Fruit fly (Drosophila melanogaster) S2 (cell line): Measurements from ENCODE around the gene CG7460.

Source experiments
- CG8478 ChIP-seq: fragments of >200 bp; optimal IDR thresholded peaks from 2 replicates; lab custom pipeline; 2018
- CTCF ChIP-seq, 2 experiments: fragments of >200 bp; optimal IDR thresholded peaks; 2 replicates each; lab custom pipeline; 2018

Gene CG7460

DNA sequence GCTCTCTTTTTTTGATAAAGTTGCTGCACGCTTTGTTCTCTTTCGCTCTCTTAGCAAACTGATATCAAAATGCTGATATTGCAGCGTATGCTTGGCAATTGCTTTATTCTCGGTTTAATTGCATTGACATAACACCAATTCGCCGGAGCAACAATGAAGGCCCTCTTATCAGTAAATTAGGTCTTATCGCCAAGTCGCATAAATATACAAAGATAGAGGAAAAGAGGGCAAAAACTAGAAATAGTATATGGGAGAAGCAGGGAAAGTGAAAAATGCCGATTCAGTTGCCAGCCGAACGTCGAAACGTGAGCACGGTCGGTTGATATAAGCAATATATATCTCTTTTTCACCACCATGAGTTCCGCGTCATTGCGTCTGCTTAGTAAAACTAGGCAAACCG is at the start of gene CG7460:
TSS of gene CG7460 (plus strand) at position 70 of the 400 bp plus-strand sequence.
- TF ChIP-seq CG8478 (lab: Kevin White, UChicago) (no peak), CTCF (optimal IDR thresholded peaks at IDR 0.05; lab: Kevin White, UChicago) (no peak)

DNA sequence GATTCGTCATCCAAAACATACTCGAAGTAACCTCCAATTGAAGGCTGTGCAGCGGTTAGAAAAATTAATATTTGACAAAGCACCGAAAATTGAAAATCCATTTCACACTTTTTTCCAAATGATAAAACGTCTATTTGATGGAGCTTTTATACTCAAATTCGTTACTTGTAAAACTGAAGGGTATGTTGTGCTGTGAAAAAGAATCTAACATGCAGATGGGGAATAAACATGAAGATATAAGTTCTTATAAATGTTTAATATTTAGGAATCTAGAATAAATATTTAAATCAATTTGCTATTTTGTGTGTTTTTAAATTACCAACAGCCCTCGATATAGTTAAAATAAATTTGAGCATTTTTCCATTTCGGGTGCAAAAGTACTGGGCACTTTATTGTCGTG is 20.6 kb upstream of the CG7460 start, which contains the start of gene CheB74a:
TSS of gene CheB74a (minus strand) at position 101 of the 400 bp plus-strand sequence.
- TF ChIP-seq CTCF (optimal IDR thresholded peaks at IDR 0.05; lab: Kevin White, UChicago) (no peak), CG8478 (lab: Kevin White, UChicago) (no peak)

DNA sequence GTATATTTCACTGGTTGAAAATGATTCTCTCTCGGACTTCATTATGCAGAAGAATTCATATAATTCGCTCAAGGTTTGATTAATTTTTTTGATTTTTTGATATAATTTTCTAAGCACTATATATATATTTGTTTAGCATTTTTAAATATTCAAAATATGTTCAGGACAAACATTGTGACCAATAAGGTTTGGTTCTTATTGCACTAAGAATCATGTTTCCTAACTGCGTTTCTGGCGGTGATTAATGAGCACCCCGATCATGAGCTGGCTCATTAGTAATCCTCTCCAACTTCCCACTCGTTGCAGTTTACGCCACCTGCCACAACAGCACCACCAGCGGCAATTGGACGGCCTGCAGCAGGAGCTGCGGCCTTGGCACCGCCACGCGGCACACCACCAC is 11.1 kb upstream of the CG7460 start, which contains the start of gene CG6052:
TSS of gene CG6052 (minus strand) at position 101 of the 400 bp plus-strand sequence.
- TF ChIP-seq CG8478 (lab: Kevin White, UChicago) = no peak
- TF ChIP-seq CTCF (optimal IDR thresholded peaks at IDR 0.05; lab: Kevin White, UChicago) = no peak

DNA sequence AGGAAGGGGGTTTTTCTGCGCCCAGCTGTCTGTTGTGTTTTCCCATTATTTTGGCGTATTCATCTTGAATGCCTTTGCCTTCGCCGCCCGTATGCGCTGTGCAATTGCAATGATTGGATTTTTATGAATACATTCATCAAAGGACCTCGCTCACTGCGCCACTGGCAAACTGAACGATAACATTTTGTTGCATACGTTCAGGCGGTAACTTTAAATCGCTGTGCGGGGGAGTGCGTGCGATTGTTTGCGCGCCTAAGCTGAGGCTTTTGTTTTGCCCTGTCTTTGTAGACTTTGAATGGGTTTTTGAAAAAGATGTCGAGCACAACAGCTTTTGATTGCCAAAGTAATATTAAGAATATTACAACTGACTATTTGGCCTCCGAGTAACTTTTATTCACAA is 713 bp upstream of the CG7460 start:
- TF ChIP-seq CG8478 (lab: Kevin White, UChicago) (no peak), CTCF (optimal IDR thresholded peaks at IDR 0.05; lab: Kevin White, UChicago) (peak; percentile 13 to 14)

DNA sequence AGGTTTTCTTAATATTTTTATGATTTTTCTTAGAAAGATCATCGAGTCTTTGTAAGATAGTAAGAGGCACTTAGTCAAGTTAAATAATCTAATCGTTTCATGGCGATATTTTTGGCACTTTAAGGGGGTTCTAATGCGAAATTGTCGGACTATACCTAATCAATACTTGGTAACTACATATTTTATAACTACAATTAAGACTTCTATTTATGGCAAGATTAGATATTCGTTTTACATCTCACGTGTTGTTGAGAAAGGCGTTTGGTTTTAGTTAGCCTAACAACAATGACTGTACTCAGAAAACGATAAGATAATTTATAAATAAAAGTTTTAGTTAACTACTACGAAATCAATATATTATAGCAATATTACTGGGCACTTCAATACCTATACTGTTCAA is 2.2 kb downstream of the CG7460 start:
- TF ChIP-seq CTCF (optimal IDR thresholded peaks at IDR 0.05; lab: Kevin White, UChicago) = no peak
- no peak for TF ChIP-seq CG8478 (lab: Kevin White, UChicago)

DNA sequence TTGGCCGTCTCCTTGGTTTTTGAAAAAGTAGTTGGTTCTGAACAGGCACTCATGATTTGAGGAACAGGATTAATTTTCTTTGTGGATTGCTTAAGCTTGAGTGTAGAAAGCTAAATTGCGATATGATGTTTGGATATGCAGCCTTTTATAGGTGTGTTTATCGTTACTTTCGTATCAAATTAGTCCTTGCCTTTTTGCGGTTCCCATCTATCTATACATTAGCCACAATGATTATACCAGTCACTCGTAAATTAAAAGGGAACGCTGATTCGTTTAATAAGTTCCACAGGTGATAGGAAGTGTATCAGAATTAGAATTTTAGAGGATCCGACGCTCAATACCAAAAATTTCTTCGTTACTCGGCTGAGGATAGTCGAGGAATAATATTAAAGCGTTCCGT is 6.4 kb downstream of the CG7460 start, which contains the start of gene CG6034:
TSS of gene CG6034 (minus strand) at position 101 of the 400 bp plus-strand sequence.
- no peak for TF ChIP-seq CTCF (optimal IDR thresholded peaks at IDR 0.05; lab: Kevin White, UChicago)
- TF ChIP-seq CG8478 (lab: Kevin White, UChicago) = no peak

DNA sequence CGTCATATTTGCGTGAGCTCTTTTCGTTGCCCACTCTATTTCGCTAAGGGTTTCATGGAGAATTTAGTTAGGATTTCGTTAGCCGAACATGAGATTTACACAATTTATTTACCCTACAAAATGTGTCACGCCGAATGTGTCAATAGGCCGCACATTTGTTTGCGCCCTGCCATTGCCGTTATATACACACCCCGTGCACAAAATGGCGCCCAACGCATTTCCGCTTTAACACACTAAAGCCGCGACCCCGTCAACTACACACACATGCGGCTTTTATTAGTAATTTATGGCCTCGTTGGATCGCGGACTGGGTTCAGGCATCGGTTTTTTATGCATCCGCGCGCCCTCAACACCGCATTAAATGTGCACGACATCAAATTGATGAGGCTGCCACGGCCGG is 10.1 kb downstream of the CG7460 start, which contains the start of gene Adgf-B:
TSS of gene Adgf-B (minus strand) at position 101 of the 400 bp plus-strand sequence.
- TF ChIP-seq CTCF (optimal IDR thresholded peaks at IDR 0.05; lab: Kevin White, UChicago) = no peak
- no peak for TF ChIP-seq CG8478 (lab: Kevin White, UChicago)

DNA sequence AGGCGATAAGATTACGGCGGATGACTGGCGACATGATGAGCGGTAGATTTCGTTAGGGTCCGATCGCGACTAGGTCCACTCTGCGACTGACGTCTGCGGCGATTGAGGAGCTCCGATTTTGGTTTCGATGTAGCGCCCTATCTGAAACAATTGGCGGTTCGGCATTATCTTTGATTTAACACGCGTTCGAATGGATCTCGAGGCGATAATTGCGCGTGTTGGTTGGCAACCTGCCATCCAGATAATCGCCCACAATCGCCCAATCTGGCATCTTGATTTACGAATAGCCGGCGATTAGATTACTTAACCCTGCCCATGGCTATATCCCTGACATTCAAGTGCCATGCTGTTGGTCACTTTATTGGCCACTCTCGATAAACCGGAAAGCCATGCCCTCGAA is 13.9 kb downstream of the CG7460 start:
- TF ChIP-seq CTCF (optimal IDR thresholded peaks at IDR 0.05; lab: Kevin White, UChicago) (no peak), CG8478 (lab: Kevin White, UChicago) (no peak)

DNA sequence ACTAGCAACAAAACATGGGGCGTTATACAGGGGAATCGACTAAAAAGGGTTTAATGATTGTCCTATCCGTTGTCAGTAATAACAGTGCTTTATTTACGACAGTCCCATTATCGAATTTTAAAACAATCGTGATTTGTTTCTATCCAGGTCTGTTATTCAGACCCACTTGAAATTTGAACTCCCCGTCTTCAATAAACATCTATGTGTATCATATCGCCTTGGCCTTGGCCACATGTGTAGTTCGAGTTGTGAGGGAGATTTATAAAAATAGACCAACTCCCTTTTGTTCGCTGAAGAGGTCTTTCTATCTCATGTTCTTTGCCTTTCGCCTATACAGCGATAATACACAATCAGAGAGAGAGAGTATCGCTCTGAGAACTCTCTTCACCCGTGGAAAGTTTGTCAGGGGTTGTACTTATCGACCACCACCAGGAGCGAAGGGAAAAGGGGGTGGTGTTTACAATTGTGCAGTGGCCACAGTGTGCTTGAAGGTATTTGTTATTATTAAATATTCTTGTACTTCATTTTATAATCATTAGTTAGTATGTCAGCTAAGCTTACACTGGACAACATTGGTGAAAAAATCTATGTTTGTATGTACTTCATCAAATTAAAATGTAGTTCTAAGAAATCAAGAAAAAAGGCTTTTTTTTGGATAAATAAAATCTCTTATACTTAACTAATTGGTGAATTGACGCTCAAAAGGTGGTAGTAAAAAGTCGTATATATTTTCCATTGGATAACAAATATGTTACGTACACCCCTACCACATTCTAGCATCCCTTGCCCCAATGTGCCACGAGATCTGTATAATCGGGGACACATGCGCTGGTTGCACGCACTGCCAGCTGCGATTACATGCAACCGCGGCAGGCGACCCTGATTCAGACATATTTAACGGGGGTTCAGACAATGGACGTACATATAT is 17.1 kb downstream of the CG7460 start:
- TF ChIP-seq CG8478 (lab: Kevin White, UChicago) (no peak), CTCF (optimal IDR thresholded peaks at IDR 0.05; lab: Kevin White, UChicago) (no peak)

DNA sequence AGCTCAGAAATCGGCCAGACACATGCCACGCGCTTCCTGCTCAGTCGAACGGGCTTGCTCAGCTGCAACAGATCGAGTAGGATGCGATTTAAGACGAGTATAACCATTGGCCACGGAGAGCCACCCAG is 17.6 kb downstream of the CG7460 start, which contains the start of gene CG32182:
TSS of gene CG32182 (plus strand) at position 29 of the 128 bp plus-strand sequence.
- TF ChIP-seq CTCF (optimal IDR thresholded peaks at IDR 0.05; lab: Kevin White, UChicago) (no peak), CG8478 (lab: Kevin White, UChicago) (no peak)

DNA sequence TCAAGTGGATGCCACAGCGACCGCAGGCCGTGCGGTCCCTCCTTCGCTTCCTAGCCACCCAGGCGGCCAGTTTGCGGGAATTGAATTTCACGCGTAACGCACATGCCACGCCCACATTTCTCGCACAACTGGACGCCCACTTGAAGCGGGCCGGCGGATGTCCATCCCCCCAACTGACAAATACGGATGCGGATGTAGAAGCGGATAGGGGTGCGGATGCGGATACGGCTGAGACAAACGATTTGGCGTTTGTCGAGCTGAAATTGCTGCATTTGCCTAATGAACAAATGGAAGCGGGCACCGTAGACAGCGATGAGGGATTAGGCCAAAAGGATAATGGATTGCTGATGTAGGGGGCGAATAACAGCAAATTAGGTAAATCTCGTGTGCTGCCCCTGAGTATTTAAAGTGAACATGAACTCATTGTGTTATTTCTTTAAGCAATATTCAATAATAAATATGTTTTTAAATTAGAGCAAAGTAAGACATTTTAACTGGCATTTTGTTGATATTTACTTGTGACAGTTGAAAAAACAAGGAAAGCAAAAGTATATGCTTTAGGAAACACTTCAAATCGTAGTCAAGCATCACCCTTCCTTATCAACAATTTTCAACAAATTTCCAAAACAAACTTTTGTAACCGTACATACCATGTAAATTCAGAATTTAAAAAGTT is 18.9 kb downstream of the CG7460 start, which contains the start of gene CG32181:
TSS of gene CG32181 (plus strand) at position 626 of the 676 bp plus-strand sequence.
- no peak for TF ChIP-seq CG8478 (lab: Kevin White, UChicago)
- TF ChIP-seq CTCF (optimal IDR thresholded peaks at IDR 0.05; lab: Kevin White, UChicago) = no peak

DNA sequence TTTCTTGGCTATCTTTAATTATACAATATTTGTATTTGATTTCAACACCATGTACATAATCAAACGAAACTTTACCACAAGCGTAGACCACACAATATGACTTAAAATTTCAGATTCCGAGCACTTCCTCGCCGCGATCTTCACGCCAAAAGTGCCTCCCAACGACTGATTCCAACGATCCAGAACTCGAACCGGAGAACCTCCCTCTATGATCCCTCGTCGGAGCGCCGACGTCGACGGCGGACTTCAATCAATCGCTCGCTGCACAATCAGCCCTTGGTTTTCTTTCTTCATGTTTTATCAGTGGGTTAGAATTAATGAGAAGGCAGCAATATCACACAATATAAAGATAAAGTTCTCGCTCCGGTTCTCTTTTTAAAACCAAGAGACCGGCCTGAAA is 23.6 kb downstream of the CG7460 start, which contains the start of the genes Adgf-A and Adgf-A2:
TSS of gene Adgf-A (minus strand) at position 172 of the 400 bp plus-strand sequence.
TSS of gene Adgf-A2 (minus strand) at position 172 of the 400 bp plus-strand sequence.
- TF ChIP-seq CTCF (optimal IDR thresholded peaks at IDR 0.05; lab: Kevin White, UChicago) (peak in 1 of 2 experiments; percentile 17), CG8478 (lab: Kevin White, UChicago) (no peak)

DNA sequence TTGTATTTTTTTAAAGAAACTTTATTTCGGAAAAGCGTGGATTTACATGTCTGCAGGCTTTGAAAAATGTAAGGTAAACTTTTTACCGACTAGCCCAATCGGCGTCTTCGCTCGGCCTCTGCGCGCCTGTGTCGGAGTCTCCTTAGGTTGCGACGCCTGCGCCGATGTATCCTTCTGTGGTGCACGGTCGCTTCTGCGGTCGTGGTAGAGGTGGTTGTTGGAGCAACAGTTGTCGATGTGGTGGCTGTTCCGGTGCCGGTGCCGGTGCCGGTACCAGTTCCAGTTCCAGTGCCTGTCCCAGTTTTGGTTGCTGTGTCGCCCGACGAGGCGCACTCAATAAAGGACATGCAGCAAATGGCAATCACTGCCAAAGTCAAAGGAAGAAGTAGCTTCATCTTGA is 50.7 kb downstream of the CG7460 start:
- TF ChIP-seq CTCF (optimal IDR thresholded peaks at IDR 0.05; lab: Kevin White, UChicago) = no peak
- no peak for TF ChIP-seq CG8478 (lab: Kevin White, UChicago)

DNA sequence AAGACGTTTGTCGTGTGGAACGTTAAGA is 50.9 kb downstream of the CG7460 start, which contains the start of gene CG42815:
TSS of gene CG42815 (minus strand) at position 20 of the 28 bp plus-strand sequence.
- TF ChIP-seq CG8478 (lab: Kevin White, UChicago) (no peak), CTCF (optimal IDR thresholded peaks at IDR 0.05; lab: Kevin White, UChicago) (no peak)

DNA sequence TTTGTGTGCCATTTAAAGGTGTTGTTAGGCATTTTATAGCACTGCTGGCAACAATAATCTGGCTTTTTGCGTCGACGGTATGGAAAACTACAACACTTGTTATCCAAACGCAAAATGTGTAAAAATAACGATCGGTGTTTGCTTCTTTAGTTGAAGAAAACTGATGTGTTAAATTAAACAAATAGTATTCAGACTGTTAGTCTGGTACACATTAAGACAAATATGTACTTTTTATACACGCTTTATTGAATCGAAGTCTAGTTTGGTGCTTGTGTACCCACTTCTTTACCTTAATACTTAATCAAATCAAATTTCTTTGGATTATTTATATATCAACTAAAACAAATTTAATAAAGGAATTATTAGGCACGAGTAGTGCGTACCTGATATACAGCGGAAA is 51.2 kb downstream of the CG7460 start:
- TF ChIP-seq CTCF (optimal IDR thresholded peaks at IDR 0.05; lab: Kevin White, UChicago) (no peak), CG8478 (lab: Kevin White, UChicago) (no peak)
